Fruit fly (Drosophila melanogaster) whole organism, wandering third instar larva: Measurements from ENCODE around the gene pyd.
A peak's percentile ranks its signal among the peaks of the same experiment; 100 is the strongest.

ENCODE experiments used
- Hnf4 ChIP-seq: fragments of 200-800 bp; sonication (Bioruptor generic); optimal IDR thresholded peaks from 2 replicates; lab custom pipeline; 2016; ENCODE audit warnings: missing biosample characterization, mild to moderate bottlenecking, missing genetic modification characterization
- fru ChIP-seq: fragments of 200-800 bp; sonication (Bioruptor generic); optimal IDR thresholded peaks from 3 replicates; lab custom pipeline; 2016; ENCODE audit warnings: missing biosample characterization, mild to moderate bottlenecking, missing genetic modification characterization
- h ChIP-seq: fragments of 200-800 bp; sonication (Bioruptor generic); optimal IDR thresholded peaks from 3 replicates; lab custom pipeline; 2016; ENCODE audit warnings: missing biosample characterization, mild to moderate bottlenecking, missing genetic modification characterization
- psq ChIP-seq: fragments of 200-800 bp; sonication (Bioruptor generic); optimal IDR thresholded peaks from 3 replicates; lab custom pipeline; 2017; ENCODE audit warnings: missing biosample characterization, mild to moderate bottlenecking, missing genetic modification characterization, moderate library complexity
- tai ChIP-seq: sonication (Bioruptor generic); optimal IDR thresholded peaks from 2 replicates; lab custom pipeline; 2016; ENCODE audit warnings: missing biosample characterization, missing genetic modification characterization

dm6 chr3R:8945502-8946324 lies 14.0 kb upstream of the pyd start:
- TF ChIP-seq Hnf4 (GFP tag; lab: Kevin White, UChicago) (peak; percentile 39), fru (GFP tag; lab: Kevin White, UChicago) (peak; percentile 86), psq (GFP tag; lab: Kevin White, UChicago) (peak; percentile 83), tai (GFP tag; lab: Kevin White, UChicago) (peak; percentile 51), h (peak; percentile 81)
